Worm (Caenorhabditis elegans): Measurements from ENCODE around the gene lsd-1.

ce11 chrX:11955125-11955524 lies 6.5 kb downstream of the lsd-1 start, which contains the start of gene T08D10.3:
- no peak for TF ChIP-seq nhr-77 (tag; optimal IDR thresholded peaks at IDR 0.05)
- no peak for TF ChIP-seq nhr-67 (tag; optimal IDR thresholded peaks at IDR 0.05)
- TF ChIP-seq unc-39 (tag; optimal IDR thresholded peaks at IDR 0.05), result no peak
- TF ChIP-seq snpc-4 (tag; optimal IDR thresholded peaks at IDR 0.05), result no peak
- no peak for TF ChIP-seq mdl-1 (tag; optimal IDR thresholded peaks at IDR 0.05)
- no peak for TF ChIP-seq ztf-4 (tag; optimal IDR thresholded peaks at IDR 0.05)
- TF ChIP-seq unc-62 (GFP tag; optimal IDR thresholded peaks at IDR 0.05), result no peak
- TF ChIP-seq zag-1 (tag; optimal IDR thresholded peaks at IDR 0.05), result no peak
- TF ChIP-seq R02D3.7 (tag; optimal IDR thresholded peaks at IDR 0.05), result no peak
- TF ChIP-seq ama-1 (optimal IDR thresholded peaks at IDR 0.05), result no peak
- TF ChIP-seq ceh-9 (tag; optimal IDR thresholded peaks at IDR 0.05), result no peak
- no peak for TF ChIP-seq egl-27 (tag; optimal IDR thresholded peaks at IDR 0.05)
- no peak for TF ChIP-seq lin-15B (tag; optimal IDR thresholded peaks at IDR 0.05)
